Worm (Caenorhabditis elegans) whole organism, L4 larva: Measurements from ENCODE around the gene eif-3.F.

ENCODE experiments used
- madf-9 ChIP-seq: fragments of 200-800 bp; sonication (Bioruptor generic); conservative IDR thresholded peaks from 2 replicates; pipeline ENCODE4 v1.3.6; 2022; ENCODE audit warnings: missing genetic modification reagents, missing genetic modification characterization, missing compliant biosample characterization
- zag-1 ChIP-seq: fragments of 150-350 bp; optimal IDR thresholded peaks from 2 replicates; lab custom pipeline; 2014; ENCODE audit warnings: missing biosample characterization, missing genetic modification characterization

ce11 chrII:9379796-9380195, 48.4 kb downstream of the eif-3.F start, which contains the start of gene srh-48:
- TF ChIP-seq madf-9 (GFP tag; lab: Robert Waterston, UW): no peak
- no peak for TF ChIP-seq zag-1 (tag; lab: Kevin White, UChicago)
